Fruit fly (Drosophila melanogaster) whole organism, pupa: ENCODE measurements around the gene CG11109.

Experiments
- CG12605 ChIP-seq: fragments of 200-800 bp; sonication (Bioruptor generic); IDR thresholded peaks from 2 replicates; pipeline ENCODE4 v1.3.6; 2022; ENCODE audit warnings: missing biosample characterization, missing genetic modification characterization
- CG14655 ChIP-seq: fragments of 200-800 bp; sonication (Bioruptor generic); optimal IDR thresholded peaks from 3 replicates; lab custom pipeline; 2017; ENCODE audit warnings: mild to moderate bottlenecking, missing biosample characterization, missing genetic modification reagents, missing genetic modification characterization
- CG15710 ChIP-seq: fragments of 200-800 bp; sonication (Bioruptor generic); optimal IDR thresholded peaks from 2 replicates; lab custom pipeline; 2018; ENCODE audit warnings: missing biosample characterization, mild to moderate bottlenecking, missing genetic modification characterization, moderate library complexity
- CG32121 ChIP-seq: fragments of 200-800 bp; sonication (Bioruptor generic); IDR thresholded peaks from 2 replicates; pipeline ENCODE4 v1.3.6; 2022; ENCODE audit warnings: missing biosample characterization, missing genetic modification characterization
- CG34367 ChIP-seq: fragments of 200-800 bp; sonication (Bioruptor generic); optimal IDR thresholded peaks from 2 replicates; lab custom pipeline; 2018; ENCODE audit warnings: missing biosample characterization, mild to moderate bottlenecking, missing genetic modification characterization
- CG8301 ChIP-seq: fragments of 200-800 bp; sonication (Bioruptor generic); optimal IDR thresholded peaks from 2 replicates; lab custom pipeline; 2018; ENCODE audit warnings: missing biosample characterization, mild to moderate bottlenecking, missing genetic modification characterization
- CG9948 ChIP-seq: fragments of 200-800 bp; sonication (Bioruptor generic); optimal IDR thresholded peaks from 2 replicates; lab custom pipeline; 2018; ENCODE audit warnings: missing biosample characterization, mild to moderate bottlenecking, missing genetic modification characterization, moderate library complexity
- D1 ChIP-seq: fragments of 200-800 bp; sonication (Bioruptor generic); optimal IDR thresholded peaks from 2 replicates; lab custom pipeline; 2018; ENCODE audit warnings: missing biosample characterization, mild to moderate bottlenecking, missing genetic modification characterization, moderate library complexity
- Ets98B ChIP-seq: fragments of 200-800 bp; sonication (Bioruptor generic); IDR thresholded peaks from 2 replicates; pipeline ENCODE4 v1.3.6; 2022; ENCODE audit warnings: missing biosample characterization, missing genetic modification characterization
- Snoo ChIP-seq: fragments of 200-800 bp; sonication (Bioruptor generic); optimal IDR thresholded peaks from 3 replicates; lab custom pipeline; 2017; ENCODE audit warnings: missing biosample characterization, mild to moderate bottlenecking, missing genetic modification characterization, inconsistent platforms
- fd96Ca ChIP-seq: fragments of 200-800 bp; sonication (Bioruptor generic); IDR thresholded peaks from 3 replicates; pipeline ENCODE4 v1.3.6; 2022; ENCODE audit warnings: missing biosample characterization, missing genetic modification characterization
- gl ChIP-seq: fragments of 200-800 bp; sonication (Bioruptor generic); optimal IDR thresholded peaks from 2 replicates; lab custom pipeline; 2018; ENCODE audit warnings: missing biosample characterization, mild to moderate bottlenecking, missing genetic modification characterization

dm6 chr3L:22851172-22852128, 20.6 kb upstream of the CG11109 start:
- TF ChIP-seq gl (tag; lab: Kevin White, UChicago) = peak; percentile 97
- TF ChIP-seq CG32121 (GFP tag; lab: Robert Waterston, UW) = peak; percentile 29
- TF ChIP-seq CG14655 (GFP tag; lab: Kevin White, UChicago) = peak; percentile 63
- peak; percentile 77 for TF ChIP-seq CG12605 (GFP tag; lab: Robert Waterston, UW)
- peak; percentile 23 for TF ChIP-seq CG8301 (tag; lab: Kevin White, UChicago)
- TF ChIP-seq Ets98B (GFP tag; lab: Robert Waterston, UW) = no peak
- peak; percentile 75 for TF ChIP-seq CG9948
- TF ChIP-seq CG34367 (tag; lab: Kevin White, UChicago) = peak; percentile 86
- TF ChIP-seq D1 (tag; lab: Kevin White, UChicago) = peak; percentile 69
- TF ChIP-seq CG15710 (tag; lab: Kevin White, UChicago) = peak; percentile 83
- TF ChIP-seq Snoo = peak; percentile 73
- TF ChIP-seq fd96Ca = peak; percentile 54; the same call in 2 of the 3 replicates
